Worm (Caenorhabditis elegans) whole organism, L1 larva: ENCODE measurements around the gene F46C5.9.

Source experiments
- ces-1 ChIP-seq: fragments of 150-350 bp; optimal IDR thresholded peaks from 2 replicates; lab custom pipeline; 2014; ENCODE audit warnings: missing biosample characterization, missing genetic modification reagents, missing genetic modification characterization
- egl-27 ChIP-seq, 2 experiments: fragments of 150-350 bp in 1 of 2; sonication (generic microtip); optimal IDR thresholded peaks; 3 replicates each; lab custom pipeline; 2017 to 2018; ENCODE audit warnings: missing biosample characterization in 2 of 2, missing genetic modification characterization in 2 of 2, missing genetic modification reagents in 2 of 2
- hlh-4 ChIP-seq: sonication (generic microtip); optimal IDR thresholded peaks from 2 replicates; lab custom pipeline; 2016; ENCODE audit warnings: mild to moderate bottlenecking, missing genetic modification characterization, missing compliant biosample characterization
- nhr-12 ChIP-seq: sonication (generic microtip); optimal IDR thresholded peaks from 2 replicates; lab custom pipeline; 2017; ENCODE audit warnings: missing biosample characterization, missing genetic modification characterization
- nhr-71 ChIP-seq: sonication (generic microtip); optimal IDR thresholded peaks from 2 replicates; lab custom pipeline; 2016; ENCODE audit warnings: mild to moderate bottlenecking, missing genetic modification characterization, moderate library complexity, missing compliant biosample characterization
- skn-1 ChIP-seq: fragments of 150-350 bp; optimal IDR thresholded peaks from 2 replicates; lab custom pipeline; 2014; ENCODE audit warnings: missing biosample characterization, missing genetic modification characterization
- sptf-1 ChIP-seq: fragments of 150-350 bp; optimal IDR thresholded peaks from 2 replicates; lab custom pipeline; 2014; ENCODE audit warnings: missing biosample characterization, missing genetic modification characterization
- sup-37 ChIP-seq: fragments of 200-800 bp; sonication (Bioruptor generic); optimal IDR thresholded peaks from 2 replicates; lab custom pipeline; 2018; ENCODE audit warnings: mild to moderate bottlenecking, missing genetic modification characterization, missing compliant biosample characterization

DNA sequence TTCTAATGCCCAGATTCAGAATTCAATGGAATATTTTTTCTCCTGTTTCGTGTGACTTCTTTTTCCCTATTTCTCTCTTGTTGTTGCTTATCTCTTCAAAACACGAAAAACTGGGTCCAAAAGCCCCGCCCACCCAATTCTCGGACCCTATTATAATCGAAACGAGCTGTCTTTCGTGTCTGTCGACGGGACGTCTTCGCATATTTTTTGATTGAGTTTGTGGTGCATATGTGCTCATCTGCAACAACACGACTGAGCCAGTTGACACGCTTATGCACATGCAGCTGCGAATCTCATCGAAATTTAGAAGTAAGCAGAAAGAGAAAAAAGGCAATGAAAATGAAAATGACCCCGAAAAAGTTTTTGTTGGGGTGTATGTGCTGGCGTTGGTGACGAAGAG is 20.4 kb upstream of the F46C5.9 start:
- no peak for TF ChIP-seq sup-37
- TF ChIP-seq nhr-71 (tag; lab: Kevin White, UChicago), result no peak
- TF ChIP-seq egl-27 (tag; optimal IDR thresholded peaks at IDR 0.05; lab: Kevin White, UChicago), result no peak
- TF ChIP-seq hlh-4 (tag; lab: Kevin White, UChicago), result no peak
- no peak for TF ChIP-seq ces-1 (GFP tag; lab: Kevin White, UChicago)
- no peak for TF ChIP-seq skn-1 (tag; lab: Kevin White, UChicago)
- TF ChIP-seq nhr-12, result no peak
- no peak for TF ChIP-seq sptf-1 (tag; lab: Kevin White, UChicago)
